Worm (Caenorhabditis elegans) whole organism, L4/young adult: ENCODE data around the gene adr-2.

Experiments
- W03F9.2 ChIP-seq: fragments of 150-350 bp; optimal IDR thresholded peaks from 2 replicates; lab custom pipeline; 2014; ENCODE audit warnings: missing biosample characterization, missing genetic modification characterization
- him-1 ChIP-seq: sonication (generic microtip); optimal IDR thresholded peaks from 2 replicates; lab custom pipeline; 2016; ENCODE audit warnings: missing genotype, missing genetic modification reagents, missing genetic modification characterization, missing compliant biosample characterization

ce11 chrIII:7185473-7185872 is 47.2 kb downstream of the adr-2 start, which contains the start of gene F37C12.14:
- TF ChIP-seq him-1 (tag; lab: Kevin White, UChicago) (no peak), W03F9.2 (tag; lab: Kevin White, UChicago) (no peak)
